Worm (Caenorhabditis elegans) whole organism, young adult: ENCODE results near the gene F27C8.2.

Experiments used
- B0035.1 ChIP-seq: sonication (generic microtip); optimal IDR thresholded peaks from 2 replicates; lab custom pipeline; 2016; ENCODE audit warnings: missing genetic modification characterization, mild to moderate bottlenecking, missing compliant biosample characterization, missing genotype, missing genetic modification reagents
- F39B2.1 ChIP-seq: fragments of 200-800 bp; sonication (Bioruptor generic); IDR thresholded peaks from 2 replicates; pipeline ENCODE4 v1.3.6; 2022; ENCODE audit warnings: missing genetic modification reagents, missing genetic modification characterization, missing compliant biosample characterization
- T07F8.4 ChIP-seq: sonication (generic microtip); optimal IDR thresholded peaks from 2 replicates; lab custom pipeline; 2016; ENCODE audit warnings: mild to moderate bottlenecking, missing genetic modification characterization, moderate library complexity, missing compliant biosample characterization
- Y95B8A.8 ChIP-seq: fragments of 200-800 bp; sonication (Bioruptor generic); IDR thresholded peaks from 2 replicates; pipeline ENCODE4 v1.3.6; 2022; ENCODE audit warnings: missing genetic modification reagents, missing genetic modification characterization, missing compliant biosample characterization
- attf-5 ChIP-seq: fragments of 200-800 bp; sonication (Bioruptor generic); optimal IDR thresholded peaks from 2 replicates; lab custom pipeline; 2018; ENCODE audit warnings: mild to moderate bottlenecking, missing genetic modification characterization, missing compliant biosample characterization
- attf-6 ChIP-seq: fragments of 200-800 bp; sonication (Bioruptor generic); IDR thresholded peaks from 2 replicates; pipeline ENCODE4 v1.3.6; 2022; ENCODE audit warnings: missing genetic modification reagents, missing genetic modification characterization, missing compliant biosample characterization
- bed-1 ChIP-seq: fragments of 200-800 bp; sonication (Bioruptor generic); IDR thresholded peaks from 2 replicates; pipeline ENCODE4 v1.3.6; 2022; ENCODE audit warnings: missing genetic modification reagents, missing genetic modification characterization, missing compliant biosample characterization
- bed-2 ChIP-seq: fragments of 200-800 bp; sonication (Bioruptor generic); IDR thresholded peaks from 2 replicates; pipeline ENCODE4 v1.3.6; 2022; ENCODE audit warnings: missing genetic modification reagents, missing genetic modification characterization, missing compliant biosample characterization
- ccch-3 ChIP-seq: fragments of 200-800 bp; sonication (Bioruptor generic); optimal IDR thresholded peaks from 2 replicates; lab custom pipeline; 2018; ENCODE audit warnings: mild to moderate bottlenecking, missing genetic modification characterization, missing compliant biosample characterization
- hmg-1.2 ChIP-seq: fragments of 200-800 bp; sonication (Bioruptor generic); IDR thresholded peaks from 2 replicates; pipeline ENCODE4 v1.3.6; 2022; ENCODE audit warnings: missing genetic modification reagents, missing genetic modification characterization, missing compliant biosample characterization
- pha-4 ChIP-seq: fragments of 150-350 bp; sonication (generic microtip); optimal IDR thresholded peaks from 2 replicates; lab custom pipeline; 2014; ENCODE audit warnings: missing biosample characterization, missing genetic modification reagents, missing genetic modification characterization
- snpc-4 ChIP-seq, 5 experiments: fragments of 150-350 bp in 1 of 5; sonication (generic microtip) in 4 of 5; optimal IDR thresholded peaks; 2 replicates each; lab custom pipeline; 2014 to 2018; ENCODE audit warnings: missing genetic modification characterization in 5 of 5, missing biosample characterization in 3 of 5, antibody characterized with exemption in 2 of 5, mild to moderate bottlenecking in 2 of 5, missing compliant biosample characterization in 2 of 5, missing genotype in 2 of 5, moderate library complexity in 2 of 5, missing genetic modification reagents in 1 of 5

- TF ChIP-seq bed-1 (no peak), B0035.1 (tag; lab: Kevin White, UChicago) (no peak), pha-4 (tag; lab: Kevin White, UChicago) (no peak), snpc-4 (GFP tag; optimal IDR thresholded peaks at IDR 0.05; lab: Kevin White, UChicago) (no peak), snpc-4 (tag; optimal IDR thresholded peaks at IDR 0.05; lab: Kevin White, UChicago) (no peak), hmg-1.2 (GFP tag; lab: Robert Waterston, UW) (no peak), F39B2.1 (GFP tag; lab: Robert Waterston, UW) (no peak), attf-5 (GFP tag; lab: Kevin White, UChicago) (no peak), Y95B8A.8 (no peak), bed-2 (no peak), T07F8.4 (tag; lab: Kevin White, UChicago) (no peak), ccch-3 (GFP tag; lab: Kevin White, UChicago) (no peak), attf-6 (GFP tag; lab: Robert Waterston, UW) (no peak)
These were observed 17.0 kb downstream of the F27C8.2 start for ce11 chrIV:9613072-9613590.
